Worm (Caenorhabditis elegans): ENCODE results near the gene T16A1.4.

- TF ChIP-seq fos-1 (tag; optimal IDR thresholded peaks at IDR 0.05) (no peak), nhr-77 (tag; optimal IDR thresholded peaks at IDR 0.05) (no peak)
Measured at ce11 chrII:2108295-2108694, 26.9 kb downstream of the T16A1.4 start, which contains the start of gene R52.4.
